Worm (Caenorhabditis elegans) whole organism, midembryonic: ENCODE data around the gene frpr-1.

Experiments used
- T22C8.4 ChIP-seq: fragments of 200-800 bp; sonication (Bioruptor generic); IDR thresholded peaks from 2 replicates; pipeline ENCODE4 v1.3.6; 2022; ENCODE audit warnings: missing genetic modification characterization, missing compliant biosample characterization
- cog-1 ChIP-seq: sonication (generic microtip); optimal IDR thresholded peaks from 2 replicates; lab custom pipeline; 2016; ENCODE audit warnings: missing genetic modification characterization, missing compliant biosample characterization
- flt-1 ChIP-seq: fragments of 200-800 bp; sonication (Bioruptor generic); IDR thresholded peaks from 2 replicates; pipeline ENCODE4 v1.3.6; 2022; ENCODE audit warnings: missing genetic modification characterization, missing compliant biosample characterization
- klf-2 ChIP-seq: fragments of 200-800 bp; sonication (Bioruptor generic); conservative IDR thresholded peaks from 2 replicates; pipeline ENCODE4 v1.3.6; 2022; ENCODE audit warnings: missing genetic modification reagents, missing genetic modification characterization, missing compliant biosample characterization
- med-1 ChIP-seq: sonication (generic microtip); optimal IDR thresholded peaks from 2 replicates; lab custom pipeline; 2017; ENCODE audit warnings: missing genetic modification characterization, mild to moderate bottlenecking, missing compliant biosample characterization, antibody characterized with exemption, missing genetic modification reagents; ENCODE audit not compliant: insufficient read depth
- ref-1 ChIP-seq: fragments of 200-800 bp; sonication (Bioruptor generic); conservative IDR thresholded peaks from 2 replicates; pipeline ENCODE4 v1.3.6; 2022; ENCODE audit warnings: missing genetic modification reagents, missing genetic modification characterization, missing compliant biosample characterization
- tab-1 ChIP-seq: fragments of 200-800 bp; sonication (Bioruptor generic); IDR thresholded peaks from 2 replicates; pipeline ENCODE4 v1.3.6; 2022; ENCODE audit warnings: missing genetic modification characterization, missing compliant biosample characterization
- ztf-23 ChIP-seq: fragments of 200-800 bp; sonication (Bioruptor generic); IDR thresholded peaks from 2 replicates; pipeline ENCODE4 v1.3.6; 2022; ENCODE audit warnings: missing genetic modification reagents, missing genetic modification characterization, missing compliant biosample characterization
- ztf-29 ChIP-seq: fragments of 200-800 bp; sonication (Bioruptor generic); IDR thresholded peaks from 2 replicates; pipeline ENCODE4 v1.3.6; 2022; ENCODE audit warnings: missing genetic modification reagents, missing genetic modification characterization, missing compliant biosample characterization

frpr-1 gene

DNA sequence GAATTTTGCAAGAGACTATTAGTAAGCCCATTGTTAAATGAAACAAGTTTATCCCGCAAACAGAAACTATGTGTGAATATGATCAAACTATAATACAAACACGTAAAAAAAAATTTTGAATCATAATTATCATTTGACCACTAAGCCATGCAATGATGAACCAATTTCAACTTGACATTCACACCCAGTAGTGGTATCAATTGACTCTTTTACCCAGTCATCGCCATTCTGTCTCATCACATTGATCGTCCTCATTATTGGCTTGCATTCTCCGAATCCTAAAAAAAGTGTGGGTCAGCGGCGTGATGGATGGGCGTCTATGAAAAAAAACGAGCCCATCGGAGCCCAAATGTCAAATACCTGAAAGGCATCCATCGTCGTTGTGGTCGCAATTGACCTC lies 9.2 kb downstream of the frpr-1 start:
- TF ChIP-seq tab-1 (GFP tag; lab: Robert Waterston, UW) (no peak), ztf-29 (GFP tag; lab: Robert Waterston, UW) (no peak), T22C8.4 (no peak), cog-1 (no peak), med-1 (GFP tag; lab: Kevin White, UChicago) (no peak), flt-1 (GFP tag; lab: Robert Waterston, UW) (no peak), ref-1 (no peak), klf-2 (no peak), ztf-23 (GFP tag; lab: Robert Waterston, UW) (no peak)

DNA sequence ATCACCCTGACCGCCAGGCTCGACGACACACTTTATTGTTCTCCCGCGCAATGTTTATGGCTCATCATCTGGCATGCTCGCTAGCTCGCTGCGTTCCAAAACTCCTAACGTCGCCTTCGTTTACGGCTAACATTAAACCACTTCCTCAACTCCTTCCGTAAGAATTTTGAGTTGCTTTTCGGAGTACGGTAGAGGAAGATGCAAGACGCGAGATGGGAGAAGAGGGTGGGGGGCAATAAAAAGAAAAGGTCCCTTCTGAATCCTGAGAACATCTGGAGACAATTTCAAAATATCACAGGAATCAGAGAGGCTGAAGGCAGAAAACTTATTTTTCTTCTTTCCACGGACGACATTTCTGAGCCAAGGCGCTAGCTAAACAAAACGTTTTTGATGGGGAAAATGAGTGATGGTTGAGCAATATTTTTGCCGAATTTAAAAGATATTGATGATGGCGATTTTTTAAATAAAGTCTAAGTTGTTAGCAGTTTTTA lies 11.6 kb downstream of the frpr-1 start:
- TF ChIP-seq ztf-23 (GFP tag; lab: Robert Waterston, UW) (no peak), tab-1 (GFP tag; lab: Robert Waterston, UW) (no peak), med-1 (GFP tag; lab: Kevin White, UChicago) (no peak), ztf-29 (GFP tag; lab: Robert Waterston, UW) (no peak), klf-2 (no peak)

DNA sequence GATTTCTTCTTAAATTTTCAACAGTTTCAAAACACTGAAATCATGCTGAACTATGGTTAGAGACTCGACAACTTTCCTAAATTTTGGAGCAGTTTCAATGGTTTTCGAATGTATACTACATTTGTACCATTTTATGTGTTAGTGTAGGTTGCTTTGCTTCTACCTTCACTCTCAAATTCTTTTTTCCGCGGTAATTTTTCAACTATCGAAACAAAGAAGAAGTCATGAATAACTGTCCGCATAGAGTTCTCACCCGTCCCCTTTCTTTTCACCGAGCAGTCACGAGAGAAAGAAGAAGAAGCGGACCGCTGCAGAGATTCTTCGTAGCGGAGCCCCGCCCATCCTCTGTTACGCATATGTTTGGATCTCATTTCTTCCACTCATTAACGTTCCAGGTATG lies 13.3 kb downstream of the frpr-1 start, which contains the start of gene hlh-8:
Gene hlh-8 (plus strand): TSS at position 301 of the 400 bp plus-strand sequence.
- TF ChIP-seq klf-2 (no peak), flt-1 (GFP tag; lab: Robert Waterston, UW) (no peak), tab-1 (GFP tag; lab: Robert Waterston, UW) (no peak), ref-1 (no peak), T22C8.4 (no peak), ztf-29 (GFP tag; lab: Robert Waterston, UW) (no peak), cog-1 (no peak), med-1 (GFP tag; lab: Kevin White, UChicago) (no peak), ztf-23 (GFP tag; lab: Robert Waterston, UW) (no peak)

DNA sequence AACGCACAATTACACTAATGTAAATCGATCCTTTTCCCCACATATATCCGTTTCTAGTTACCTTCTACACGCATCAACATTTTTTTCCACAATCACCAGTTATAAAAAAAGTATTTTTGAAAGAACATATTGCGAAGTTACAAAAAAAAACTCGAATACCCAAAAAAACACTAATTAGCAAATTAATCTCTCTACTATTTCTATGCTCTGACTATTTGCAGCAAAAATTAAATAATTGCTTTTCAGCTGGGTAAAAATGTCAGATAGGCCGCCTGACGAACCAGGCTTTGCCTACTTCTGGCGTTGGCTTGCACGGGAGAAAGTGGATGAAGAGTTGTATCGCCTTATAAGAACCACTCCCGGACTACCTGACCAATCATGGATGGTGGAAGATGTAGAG lies 19.2 kb downstream of the frpr-1 start, which contains the start of gene K07E3.1:
Gene K07E3.1 (plus strand): TSS at position 247 of the 400 bp plus-strand sequence.
- TF ChIP-seq flt-1 (GFP tag; lab: Robert Waterston, UW) (no peak), tab-1 (GFP tag; lab: Robert Waterston, UW) (no peak), ztf-29 (GFP tag; lab: Robert Waterston, UW) (no peak), T22C8.4 (no peak), ref-1 (no peak), ztf-23 (GFP tag; lab: Robert Waterston, UW) (no peak), med-1 (GFP tag; lab: Kevin White, UChicago) (no peak), cog-1 (no peak), klf-2 (no peak)

DNA sequence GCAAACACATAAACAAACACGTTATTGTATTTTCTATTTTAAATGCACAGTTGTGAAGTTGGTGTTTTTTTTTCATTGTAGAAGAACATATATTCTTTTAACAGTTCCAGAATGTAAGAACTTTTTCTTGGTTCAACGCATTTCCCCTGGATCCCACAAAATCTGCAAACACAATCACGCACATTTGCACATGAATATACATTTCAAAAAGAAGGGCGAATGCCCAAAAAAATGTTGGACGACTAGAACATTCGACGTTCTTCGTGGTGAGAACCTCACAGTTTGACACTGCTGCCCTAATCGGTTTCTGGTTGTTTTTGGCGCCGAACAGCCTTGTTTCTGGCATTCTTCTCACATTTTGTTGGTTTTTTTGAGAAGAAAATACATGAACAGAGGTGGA lies 19.9 kb downstream of the frpr-1 start:
- TF ChIP-seq ztf-23 (GFP tag; lab: Robert Waterston, UW), result no peak

DNA sequence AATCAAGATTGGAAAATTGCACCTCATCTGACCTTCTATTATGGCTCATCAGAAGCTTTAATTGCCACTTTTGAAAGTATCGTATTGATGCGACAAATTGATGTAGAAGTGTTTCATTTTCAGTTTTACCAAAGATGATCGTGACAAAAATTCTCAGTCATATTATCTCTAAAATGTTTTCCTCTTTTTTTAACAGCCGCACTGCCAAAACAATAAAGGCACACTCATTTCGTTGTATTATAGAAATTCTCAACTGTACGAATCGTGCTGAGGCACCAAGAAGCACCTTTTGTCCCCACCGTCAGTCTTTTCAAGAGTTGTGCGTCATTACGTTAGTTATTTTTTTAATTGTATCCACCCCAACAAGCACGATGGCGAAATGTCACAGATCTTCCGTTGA lies 21.5 kb downstream of the frpr-1 start, which contains the start of gene K07E3.9:
Gene K07E3.9 (plus strand): TSS at position 301 of the 400 bp plus-strand sequence.
- no peak for TF ChIP-seq tab-1 (GFP tag; lab: Robert Waterston, UW)
- TF ChIP-seq ref-1, result no peak
- TF ChIP-seq cog-1, result no peak
- TF ChIP-seq ztf-23 (GFP tag; lab: Robert Waterston, UW), result no peak
- TF ChIP-seq flt-1 (GFP tag; lab: Robert Waterston, UW), result no peak
- no peak for TF ChIP-seq med-1 (GFP tag; lab: Kevin White, UChicago)
- TF ChIP-seq ztf-29 (GFP tag; lab: Robert Waterston, UW), result no peak
- no peak for TF ChIP-seq T22C8.4
- TF ChIP-seq klf-2, result no peak

DNA sequence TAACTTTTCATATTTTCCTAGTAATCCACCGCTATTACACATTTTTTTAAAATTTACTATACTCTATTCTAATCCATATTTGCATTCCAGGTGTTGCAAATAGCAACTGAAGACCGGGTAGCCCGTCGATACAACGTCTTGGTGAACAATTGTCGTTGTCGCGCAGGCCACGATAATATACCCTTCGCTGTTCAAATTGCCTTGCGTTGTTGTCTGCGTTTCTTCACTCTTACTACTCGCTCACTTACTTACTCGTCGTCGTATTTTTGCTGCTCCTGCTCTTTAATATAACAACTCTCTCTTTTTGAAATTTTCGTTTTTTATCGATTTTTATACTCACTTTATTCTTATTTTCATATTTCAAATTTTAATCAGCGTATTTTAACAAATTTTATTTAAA lies 25.5 kb downstream of the frpr-1 start, which contains the start of gene K07E3.2:
Gene K07E3.2 (plus strand): TSS at position 400 of the 400 bp plus-strand sequence.
- TF ChIP-seq med-1 (GFP tag; lab: Kevin White, UChicago), result no peak
- TF ChIP-seq cog-1, result no peak
- TF ChIP-seq tab-1 (GFP tag; lab: Robert Waterston, UW), result no peak
- TF ChIP-seq T22C8.4, result no peak
- TF ChIP-seq ref-1, result no peak
- no peak for TF ChIP-seq ztf-29 (GFP tag; lab: Robert Waterston, UW)
- no peak for TF ChIP-seq ztf-23 (GFP tag; lab: Robert Waterston, UW)
- no peak for TF ChIP-seq flt-1 (GFP tag; lab: Robert Waterston, UW)
- TF ChIP-seq klf-2, result no peak

DNA sequence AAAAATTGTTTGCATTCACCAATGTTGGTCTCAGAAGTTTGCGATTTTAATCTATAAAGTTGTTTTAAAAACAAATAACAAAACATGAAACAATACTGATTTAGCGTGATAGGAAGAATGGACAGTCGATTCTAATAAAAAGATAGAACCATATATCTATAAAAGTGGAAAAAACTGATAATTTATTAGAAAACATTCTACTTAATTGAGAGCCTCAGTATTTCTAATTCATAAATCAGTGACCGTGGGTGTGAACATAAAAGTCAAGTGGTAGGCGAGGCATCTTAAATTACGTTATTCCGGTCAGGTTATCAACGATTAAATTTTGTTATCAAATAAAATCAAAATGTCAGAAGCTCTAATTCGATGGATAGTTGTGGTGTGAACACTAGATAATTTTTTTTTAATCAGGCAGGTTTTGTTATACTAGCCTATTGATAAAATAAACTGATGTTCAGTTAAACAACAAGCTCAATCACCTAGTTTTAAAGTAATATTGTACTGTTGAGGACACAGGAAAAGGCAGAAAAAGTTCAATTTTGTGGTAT lies 30.6 kb downstream of the frpr-1 start, which contains the start of gene catp-5:
Gene catp-5 (minus strand): TSS at position 51 of the 548 bp plus-strand sequence.
- no peak for TF ChIP-seq ztf-23 (GFP tag; lab: Robert Waterston, UW)
- TF ChIP-seq ztf-29 (GFP tag; lab: Robert Waterston, UW), result no peak
- TF ChIP-seq T22C8.4, result no peak
- TF ChIP-seq tab-1 (GFP tag; lab: Robert Waterston, UW), result no peak
- TF ChIP-seq klf-2, result no peak
- no peak for TF ChIP-seq ref-1
- no peak for TF ChIP-seq cog-1
- TF ChIP-seq med-1 (GFP tag; lab: Kevin White, UChicago), result no peak
- TF ChIP-seq flt-1 (GFP tag; lab: Robert Waterston, UW), result no peak

DNA sequence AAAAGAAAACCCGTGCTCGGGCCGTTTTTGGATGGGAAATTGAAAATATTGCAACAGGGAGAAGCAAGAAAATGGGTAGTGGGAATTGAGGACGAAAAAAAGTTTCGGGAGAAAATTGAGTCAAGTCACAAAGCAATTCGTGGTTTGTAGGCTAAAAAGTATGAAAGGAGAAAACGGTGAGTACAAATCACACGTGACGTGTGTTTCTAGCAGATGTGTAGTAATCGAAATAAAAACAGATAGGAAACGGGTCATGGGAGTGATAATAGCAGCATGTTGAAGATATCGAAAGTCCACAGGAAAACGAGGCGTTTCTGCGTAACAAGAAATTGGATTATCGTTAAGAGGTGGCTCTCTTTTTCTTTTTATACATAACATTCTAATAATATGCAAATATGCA lies 39.5 kb downstream of the frpr-1 start:
- TF ChIP-seq tab-1 (GFP tag; lab: Robert Waterston, UW) (no peak), flt-1 (GFP tag; lab: Robert Waterston, UW) (no peak), klf-2 (no peak), cog-1 (no peak), ztf-29 (GFP tag; lab: Robert Waterston, UW) (no peak), med-1 (GFP tag; lab: Kevin White, UChicago) (no peak), T22C8.4 (no peak), ref-1 (no peak)

DNA sequence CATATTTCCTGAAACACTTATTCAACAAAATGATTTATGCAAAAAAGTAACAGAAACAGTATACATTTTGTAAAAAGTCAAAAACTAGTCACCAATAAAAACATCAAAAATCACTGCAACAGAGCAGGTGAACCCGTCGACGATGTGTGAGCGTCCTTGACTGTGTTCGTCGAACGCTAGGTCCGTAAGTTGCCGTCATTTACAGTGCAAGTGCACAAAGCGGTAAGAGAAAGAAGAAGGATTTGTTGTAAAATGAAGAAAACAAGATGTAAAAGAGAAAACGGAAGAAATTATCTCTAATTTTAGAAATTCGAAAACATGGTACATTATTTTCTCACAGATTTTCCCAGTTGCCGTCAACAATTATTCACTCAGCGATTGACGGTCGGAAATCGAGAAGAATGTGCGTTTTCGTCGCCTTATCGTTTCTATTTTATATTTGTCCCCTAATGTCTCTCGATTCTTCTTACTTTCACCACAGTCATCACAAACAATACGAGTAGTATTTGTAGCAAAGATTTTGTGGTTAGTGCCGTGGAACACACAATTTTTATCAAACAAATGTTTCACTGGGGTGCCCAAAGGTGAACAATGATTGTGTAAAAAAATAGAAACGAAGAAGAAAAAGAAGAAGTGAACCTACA lies 40.1 kb downstream of the frpr-1 start:
- TF ChIP-seq med-1 (GFP tag; lab: Kevin White, UChicago) (no peak), cog-1 (no peak), ref-1 (no peak), T22C8.4 (no peak), klf-2 (no peak), ztf-29 (GFP tag; lab: Robert Waterston, UW) (no peak), flt-1 (GFP tag; lab: Robert Waterston, UW) (no peak), tab-1 (GFP tag; lab: Robert Waterston, UW) (no peak), ztf-23 (GFP tag; lab: Robert Waterston, UW) (no peak)
